Fruit fly (Drosophila melanogaster) Kc167 (cell line): ENCODE data around the gene alphaKap4.

Experiments
- Myc ChIP-seq: fragments of >200 bp; optimal IDR thresholded peaks from 2 replicates; lab custom pipeline; 2017; ENCODE audit warnings: missing external identifiers
- Sin3A ChIP-seq: fragments of >200 bp; optimal IDR thresholded peaks from 2 replicates; lab custom pipeline; 2018; ENCODE audit warnings: missing external identifiers
- h ChIP-seq: fragments of >200 bp; optimal IDR thresholded peaks from 3 replicates; lab custom pipeline; 2018; ENCODE audit warnings: missing external identifiers
- insv ChIP-seq: fragments of >200 bp; optimal IDR thresholded peaks from 3 replicates; lab custom pipeline; 2018; ENCODE audit warnings: missing external identifiers
- psq ChIP-seq: fragments of >200 bp; optimal IDR thresholded peaks from 2 replicates; lab custom pipeline; 2017; ENCODE audit warnings: missing external identifiers
- ttk ChIP-seq: sonication (Bioruptor generic); optimal IDR thresholded peaks from 2 replicates; lab custom pipeline; 2017; ENCODE audit warnings: missing external identifiers

alphaKap4 gene

dm6 chr3L:6012950-6013349 lies 2.1 kb upstream of the alphaKap4 start:
- TF ChIP-seq ttk (lab: Kevin White, UChicago) (no peak), insv (lab: Kevin White, UChicago) (no peak), Sin3A (lab: Kevin White, UChicago) (no peak), psq (lab: Kevin White, UChicago) (no peak), h (lab: Kevin White, UChicago) (no peak), Myc (lab: Kevin White, UChicago) (no peak)

- TF ChIP-seq ttk (lab: Kevin White, UChicago) (no peak), h (lab: Kevin White, UChicago) (no peak), psq (lab: Kevin White, UChicago) (no peak), Myc (lab: Kevin White, UChicago) (no peak), insv (lab: Kevin White, UChicago) (no peak), Sin3A (lab: Kevin White, UChicago) (no peak)
Observed at dm6 chr3L:6000938-6001337, 9.9 kb downstream of the alphaKap4 start.

dm6 chr3L:5999888-6000287 lies 10.9 kb downstream of the alphaKap4 start:
- TF ChIP-seq insv (lab: Kevin White, UChicago) (no peak), Myc (lab: Kevin White, UChicago) (no peak), psq (lab: Kevin White, UChicago) (no peak), Sin3A (lab: Kevin White, UChicago) (no peak), ttk (lab: Kevin White, UChicago) (no peak), h (lab: Kevin White, UChicago) (no peak)

- no peak for TF ChIP-seq psq (lab: Kevin White, UChicago)
- no peak for TF ChIP-seq ttk (lab: Kevin White, UChicago)
- no peak for TF ChIP-seq Sin3A (lab: Kevin White, UChicago)
Observed at dm6 chr3L:5996936-5997335, 13.9 kb downstream of the alphaKap4 start, which contains the start of gene PVRAP. PVRAP (plus strand) TSS chr3L:5997208.

- TF ChIP-seq ttk (lab: Kevin White, UChicago) (no peak), Sin3A (lab: Kevin White, UChicago) (no peak), insv (lab: Kevin White, UChicago) (no peak), h (lab: Kevin White, UChicago) (no peak), Myc (lab: Kevin White, UChicago) (no peak), psq (lab: Kevin White, UChicago) (no peak)
Observed at dm6 chr3L:5996520-5996919, 14.3 kb downstream of the alphaKap4 start.

dm6 chr3L:5993701-5994499 lies 16.9 kb downstream of the alphaKap4 start:
- no peak for TF ChIP-seq psq (lab: Kevin White, UChicago)
- no peak for TF ChIP-seq Myc (lab: Kevin White, UChicago)
- no peak for TF ChIP-seq ttk (lab: Kevin White, UChicago)
- no peak for TF ChIP-seq Sin3A (lab: Kevin White, UChicago)
- no peak for TF ChIP-seq h (lab: Kevin White, UChicago)
- no peak for TF ChIP-seq insv (lab: Kevin White, UChicago)

dm6 chr3L:5992916-5993315 lies 17.9 kb downstream of the alphaKap4 start:
- no peak for TF ChIP-seq Sin3A (lab: Kevin White, UChicago)
- no peak for TF ChIP-seq Myc (lab: Kevin White, UChicago)
- no peak for TF ChIP-seq ttk (lab: Kevin White, UChicago)
- TF ChIP-seq insv (lab: Kevin White, UChicago) = no peak
- TF ChIP-seq h (lab: Kevin White, UChicago) = no peak
- no peak for TF ChIP-seq psq (lab: Kevin White, UChicago)

- TF ChIP-seq Myc (lab: Kevin White, UChicago) (no peak), psq (lab: Kevin White, UChicago) (no peak), ttk (lab: Kevin White, UChicago) (no peak), insv (lab: Kevin White, UChicago) (no peak), h (lab: Kevin White, UChicago) (no peak), Sin3A (lab: Kevin White, UChicago) (no peak)
Observed at dm6 chr3L:5992249-5992648, 18.6 kb downstream of the alphaKap4 start.

- TF ChIP-seq insv (lab: Kevin White, UChicago) (no peak), ttk (lab: Kevin White, UChicago) (no peak), Sin3A (lab: Kevin White, UChicago) (no peak), psq (lab: Kevin White, UChicago) (no peak), h (lab: Kevin White, UChicago) (no peak), Myc (lab: Kevin White, UChicago) (no peak)
Observed at dm6 chr3L:5989391-5990156, 21.2 kb downstream of the alphaKap4 start.

- no peak for TF ChIP-seq h (lab: Kevin White, UChicago)
- TF ChIP-seq insv (lab: Kevin White, UChicago) = no peak
- no peak for TF ChIP-seq ttk (lab: Kevin White, UChicago)
- TF ChIP-seq Sin3A (lab: Kevin White, UChicago) = no peak
- TF ChIP-seq Myc (lab: Kevin White, UChicago) = no peak
- TF ChIP-seq psq (lab: Kevin White, UChicago) = no peak
Observed at dm6 chr3L:5988675-5989074, 22.1 kb downstream of the alphaKap4 start.

- TF ChIP-seq psq (lab: Kevin White, UChicago) (no peak), h (lab: Kevin White, UChicago) (no peak), Sin3A (lab: Kevin White, UChicago) (no peak), Myc (lab: Kevin White, UChicago) (no peak)
Observed at dm6 chr3L:5987637-5988036, 23.2 kb downstream of the alphaKap4 start.
